Worm (Caenorhabditis elegans) whole organism, L4 larva: ENCODE data around the gene ndua-7.

Source experiments
- D1046.2 ChIP-seq: fragments of 200-800 bp; sonication (Bioruptor generic); IDR thresholded peaks from 2 replicates; pipeline ENCODE4 v1.3.6; 2022; ENCODE audit warnings: missing genetic modification characterization, missing compliant biosample characterization
- F44E2.7 ChIP-seq: fragments of 200-800 bp; sonication (Bioruptor generic); IDR thresholded peaks from 2 replicates; pipeline ENCODE4 v2.1.2; 2022; ENCODE audit warnings: missing genetic modification characterization, missing compliant biosample characterization
- F49E8.2 ChIP-seq: sonication (generic microtip); optimal IDR thresholded peaks from 2 replicates; lab custom pipeline; 2016; ENCODE audit warnings: missing compliant biosample characterization, mild to moderate bottlenecking, missing genetic modification characterization, borderline replicate concordance
- R02D3.7 ChIP-seq: fragments of 150-350 bp; sonication (generic microtip); optimal IDR thresholded peaks from 3 replicates; lab custom pipeline; 2014; ENCODE audit warnings: missing biosample characterization, missing genetic modification characterization
- Y5F2A.4 ChIP-seq: fragments of 200-800 bp; sonication (Bioruptor generic); optimal IDR thresholded peaks from 2 replicates; lab custom pipeline; 2018; ENCODE audit warnings: mild to moderate bottlenecking, missing genetic modification characterization, missing compliant biosample characterization
- ZK337.2 ChIP-seq: fragments of 200-800 bp; sonication (Bioruptor generic); IDR thresholded peaks from 2 replicates; pipeline ENCODE4 v1.3.6; 2022; ENCODE audit warnings: missing genetic modification reagents, missing genetic modification characterization, missing compliant biosample characterization
- ZK546.5 ChIP-seq, 2 experiments: sonication (generic microtip); optimal IDR thresholded peaks; 2 replicates each; lab custom pipeline; 2017; ENCODE audit warnings: missing biosample characterization in 2 of 2, missing genetic modification characterization in 2 of 2
- aha-1 ChIP-seq: fragments of 150-350 bp; peaks from one replicate; lab custom pipeline; 2014; ENCODE audit warnings: missing biosample characterization, missing genetic modification characterization
- arid-1 ChIP-seq: fragments of 200-800 bp; sonication (Bioruptor generic); conservative IDR thresholded peaks from 2 replicates; pipeline ENCODE4 v1.3.6; 2022; ENCODE audit warnings: missing genetic modification reagents, missing genetic modification characterization, missing compliant biosample characterization
- ceh-20 ChIP-seq: fragments of 200-800 bp; sonication (Bioruptor generic); IDR thresholded peaks from 2 replicates; pipeline ENCODE4 v1.3.6; 2022; ENCODE audit warnings: missing genetic modification reagents, missing genetic modification characterization, missing compliant biosample characterization
- ceh-28 ChIP-seq: fragments of 150-350 bp; optimal IDR thresholded peaks from 2 replicates; lab custom pipeline; 2014; ENCODE audit warnings: missing biosample characterization, missing genetic modification reagents, missing genetic modification characterization
- ceh-32 ChIP-seq: sonication (generic microtip); optimal IDR thresholded peaks from 2 replicates; lab custom pipeline; 2016; ENCODE audit warnings: mild to moderate bottlenecking, missing genetic modification characterization, missing compliant biosample characterization; ENCODE audit not compliant: poor library complexity
- ctbp-1 ChIP-seq: fragments of 200-800 bp; sonication (Bioruptor generic); IDR thresholded peaks from 2 replicates; pipeline ENCODE4 v1.3.6; 2022; ENCODE audit warnings: missing genetic modification reagents, missing genetic modification characterization, missing compliant biosample characterization
- daf-12 ChIP-seq: fragments of 150-350 bp; optimal IDR thresholded peaks from 2 replicates; lab custom pipeline; 2014; ENCODE audit warnings: missing biosample characterization, missing genetic modification reagents, missing genetic modification characterization
- dmd-6 ChIP-seq: fragments of 200-800 bp; sonication (Bioruptor generic); IDR thresholded peaks from 2 replicates; pipeline ENCODE4 v1.3.6; 2022; ENCODE audit warnings: missing genetic modification reagents, missing genetic modification characterization, missing compliant biosample characterization
- dmd-9 ChIP-seq: fragments of 200-800 bp; sonication (Bioruptor generic); IDR thresholded peaks from 2 replicates; pipeline ENCODE4 v1.3.6; 2022; ENCODE audit warnings: missing genetic modification reagents, missing genetic modification characterization, missing compliant biosample characterization
- duxl-1 ChIP-seq: sonication (generic microtip); optimal IDR thresholded peaks from 2 replicates; lab custom pipeline; 2016; ENCODE audit warnings: mild to moderate bottlenecking, missing genetic modification characterization, moderate library complexity, missing compliant biosample characterization; ENCODE audit not compliant: poor library complexity
- dve-1 ChIP-seq: sonication (generic microtip); optimal IDR thresholded peaks from 2 replicates; lab custom pipeline; 2017; ENCODE audit warnings: antibody characterized with exemption, mild to moderate bottlenecking, missing genetic modification characterization, missing compliant biosample characterization; ENCODE audit not compliant: insufficient read depth
- egl-27 ChIP-seq: sonication (generic microtip); optimal IDR thresholded peaks from 3 replicates; lab custom pipeline; 2017; ENCODE audit warnings: missing biosample characterization, missing genetic modification reagents, missing genetic modification characterization
- fkh-10 ChIP-seq: fragments of 150-350 bp; optimal IDR thresholded peaks from 2 replicates; lab custom pipeline; 2014; ENCODE audit warnings: missing biosample characterization, missing genetic modification reagents, missing genetic modification characterization
- hif-1 ChIP-seq, 2 experiments: sonication (generic microtip); optimal IDR thresholded peaks; 2 replicates each; lab custom pipeline; 2016 to 2017; ENCODE audit warnings: missing compliant biosample characterization in 2 of 2, missing genetic modification characterization in 2 of 2, missing genetic modification reagents in 2 of 2, missing genotype in 2 of 2, mild to moderate bottlenecking in 1 of 2
- hlh-30 ChIP-seq: sonication (generic microtip); optimal IDR thresholded peaks from 2 replicates; lab custom pipeline; 2017; ENCODE audit warnings: antibody characterized with exemption, mild to moderate bottlenecking, missing genetic modification characterization, missing compliant biosample characterization; ENCODE audit not compliant: insufficient read depth
- jun-1 ChIP-seq: fragments of 150-350 bp; optimal IDR thresholded peaks from 2 replicates; lab custom pipeline; 2014; ENCODE audit warnings: missing biosample characterization, missing genetic modification reagents, missing genetic modification characterization
- lim-7 ChIP-seq: fragments of 200-800 bp; sonication (Bioruptor generic); IDR thresholded peaks from 2 replicates; pipeline ENCODE4 v1.3.6; 2022; ENCODE audit warnings: missing genetic modification characterization, missing compliant biosample characterization
- lin-13 ChIP-seq: fragments of 150-350 bp; optimal IDR thresholded peaks from 2 replicates; lab custom pipeline; 2014; ENCODE audit warnings: missing biosample characterization, missing genetic modification reagents, missing genetic modification characterization
- lin-29 ChIP-seq: fragments of 200-800 bp; sonication (Bioruptor generic); IDR thresholded peaks from 2 replicates; pipeline ENCODE4 v1.3.6; 2022; ENCODE audit warnings: missing genetic modification reagents, missing genetic modification characterization, missing compliant biosample characterization
- lin-38 ChIP-seq: fragments of 200-800 bp; sonication (Bioruptor generic); IDR thresholded peaks from 2 replicates; pipeline ENCODE4 v1.3.6; 2022; ENCODE audit warnings: missing genetic modification reagents, missing genetic modification characterization, missing compliant biosample characterization
- lir-3 ChIP-seq: sonication (generic microtip); optimal IDR thresholded peaks from 2 replicates; lab custom pipeline; 2016; ENCODE audit warnings: mild to moderate bottlenecking, missing genetic modification characterization, missing compliant biosample characterization
- lsy-2 ChIP-seq, 2 experiments: fragments of 150-350 bp in 1 of 2; sonication (generic microtip) in 1 of 2; optimal IDR thresholded peaks; 2 replicates each; lab custom pipeline; 2014 to 2017; ENCODE audit warnings: missing biosample characterization in 2 of 2, missing genetic modification characterization in 2 of 2
- mdl-1 ChIP-seq, 2 experiments: fragments of 150-350 bp in 1 of 2; sonication (generic microtip) in 1 of 2; optimal IDR thresholded peaks; 2 replicates each; lab custom pipeline; 2014 to 2017; ENCODE audit warnings: missing biosample characterization in 2 of 2, missing genetic modification characterization in 2 of 2
- mdt-29 ChIP-seq: fragments of 200-800 bp; sonication (Bioruptor generic); IDR thresholded peaks from 2 replicates; pipeline ENCODE4 v1.3.6; 2022; ENCODE audit warnings: missing genetic modification reagents, missing genetic modification characterization, missing compliant biosample characterization
- mxl-2 ChIP-seq: fragments of 200-800 bp; sonication (Bioruptor generic); conservative IDR thresholded peaks from 2 replicates; pipeline ENCODE4 v1.3.6; 2022; ENCODE audit warnings: missing genetic modification reagents, missing genetic modification characterization, missing compliant biosample characterization
- nhr-10 ChIP-seq: fragments of 150-350 bp; optimal IDR thresholded peaks from 2 replicates; lab custom pipeline; 2014; ENCODE audit warnings: missing biosample characterization, missing genetic modification characterization
- nhr-102 ChIP-seq: sonication (generic microtip); optimal IDR thresholded peaks from 2 replicates; lab custom pipeline; 2016; ENCODE audit warnings: mild to moderate bottlenecking, missing genetic modification characterization, moderate library complexity, missing compliant biosample characterization
- nhr-237 ChIP-seq: sonication (generic microtip); optimal IDR thresholded peaks from 2 replicates; lab custom pipeline; 2017; ENCODE audit warnings: missing biosample characterization, missing genetic modification characterization
- nhr-76 ChIP-seq: fragments of 150-350 bp; optimal IDR thresholded peaks from 2 replicates; lab custom pipeline; 2014; ENCODE audit warnings: missing biosample characterization, missing genetic modification characterization
- pha-4 ChIP-seq, 2 experiments: fragments of 150-350 bp in 1 of 2; fragments of 200-800 bp in 1 of 2; sonication (Bioruptor generic) in 1 of 2; IDR thresholded peaks in 1 of 2; optimal IDR thresholded peaks in 1 of 2; 2 replicates each; pipeline versions ENCODE4 v1.3.6 to Lab custom; 2014 to 2022; ENCODE audit warnings: missing genetic modification characterization in 2 of 2, missing genetic modification reagents in 2 of 2, missing biosample characterization in 1 of 2, missing compliant biosample characterization in 1 of 2
- php-3 ChIP-seq: fragments of 200-800 bp; sonication (Bioruptor generic); IDR thresholded peaks from 2 replicates; pipeline ENCODE4 v1.3.6; 2022; ENCODE audit warnings: missing genetic modification reagents, missing genetic modification characterization, missing compliant biosample characterization
- pqm-1 ChIP-seq: sonication (generic microtip); optimal IDR thresholded peaks from 2 replicates; lab custom pipeline; 2017; ENCODE audit warnings: missing biosample characterization, missing genetic modification characterization
- rbr-2 ChIP-seq: sonication (generic microtip); optimal IDR thresholded peaks from 2 replicates; lab custom pipeline; 2016; ENCODE audit warnings: missing genotype, missing genetic modification characterization, missing compliant biosample characterization
- set-16 ChIP-seq: fragments of 200-800 bp; sonication (Bioruptor generic); IDR thresholded peaks from 2 replicates; pipeline ENCODE4 v1.3.6; 2022; ENCODE audit warnings: missing genetic modification reagents, missing genetic modification characterization, missing compliant biosample characterization
- skn-1 ChIP-seq: fragments of 150-350 bp; optimal IDR thresholded peaks from 2 replicates; lab custom pipeline; 2014; ENCODE audit warnings: missing biosample characterization, missing genetic modification characterization
- snpc-1.2 ChIP-seq: fragments of 200-800 bp; sonication (Bioruptor generic); IDR thresholded peaks from 2 replicates; pipeline ENCODE4 v1.3.6; 2022; ENCODE audit warnings: missing genetic modification reagents, missing genetic modification characterization, missing compliant biosample characterization
- tag-97 ChIP-seq: fragments of 200-800 bp; sonication (Bioruptor generic); IDR thresholded peaks from 2 replicates; pipeline ENCODE4 v1.3.6; 2022; ENCODE audit warnings: missing genetic modification characterization, missing compliant biosample characterization
- tra-1 ChIP-seq: fragments of 200-800 bp; sonication (Bioruptor generic); IDR thresholded peaks from 2 replicates; pipeline ENCODE4 v1.3.6; 2022; ENCODE audit warnings: missing genetic modification reagents, missing genetic modification characterization, missing compliant biosample characterization
- unc-130 ChIP-seq: sonication (generic microtip); optimal IDR thresholded peaks from 2 replicates; lab custom pipeline; 2016; ENCODE audit warnings: missing genetic modification reagents, missing genetic modification characterization, missing compliant biosample characterization
- unc-39 ChIP-seq: sonication (generic microtip); optimal IDR thresholded peaks from 2 replicates; lab custom pipeline; 2017; ENCODE audit warnings: missing biosample characterization, missing genetic modification characterization
- zfp-3 ChIP-seq: fragments of 200-800 bp; sonication (Bioruptor generic); conservative IDR thresholded peaks from 2 replicates; pipeline ENCODE4 v1.3.6; 2022; ENCODE audit warnings: missing genetic modification reagents, missing genetic modification characterization, missing compliant biosample characterization

The ndua-7 gene

ce11 chrII:13461604-13462375 is 32.6 kb downstream of the ndua-7 start (continued):
- TF ChIP-seq R02D3.7 (no peak), mdl-1 (tag; optimal IDR thresholded peaks at IDR 0.05; lab: Kevin White, UChicago) (peak; percentile 54 to 84), aha-1 (tag; lab: Kevin White, UChicago) (peak; percentile 99), egl-27 (tag; lab: Kevin White, UChicago) (no peak), daf-12 (no peak), ZK546.5 (tag; optimal IDR thresholded peaks at IDR 0.05; lab: Kevin White, UChicago) (no peak), jun-1 (tag; lab: Kevin White, UChicago) (no peak), lir-3 (no peak), dve-1 (tag; lab: Kevin White, UChicago) (peak; percentile 95), lin-13 (GFP tag; lab: Kevin White, UChicago) (no peak), lsy-2 (tag; optimal IDR thresholded peaks at IDR 0.05; lab: Kevin White, UChicago) (peak; percentile 16 to 60), php-3 (GFP tag; lab: Robert Waterston, UW) (peak; percentile 67), lin-38 (GFP tag; lab: Robert Waterston, UW) (peak; percentile 51), dmd-9 (GFP tag; lab: Robert Waterston, UW) (no peak), set-16 (peak; percentile 49; the same call in 1 of the 2 replicates), rbr-2 (tag; lab: Kevin White, UChicago) (peak; percentile 37), nhr-10 (tag; lab: Kevin White, UChicago) (peak; percentile 92), nhr-76 (tag; lab: Kevin White, UChicago) (no peak), dmd-6 (peak; percentile 99), ceh-32 (tag; lab: Kevin White, UChicago) (no peak), unc-39 (tag; lab: Kevin White, UChicago) (no peak), mxl-2 (GFP tag; lab: Robert Waterston, UW) (peak; percentile 99), F49E8.2 (tag; lab: Kevin White, UChicago) (no peak), ceh-20 (peak; percentile 81), unc-130 (GFP tag; lab: Kevin White, UChicago) (no peak), snpc-1.2 (peak; percentile 62; the same call in 1 of the 2 replicates), nhr-237 (no peak), lin-29 (GFP tag; lab: Robert Waterston, UW) (no peak), ctbp-1 (GFP tag; lab: Robert Waterston, UW) (peak; percentile 58; the same call in 1 of the 2 replicates), ceh-28 (tag; lab: Kevin White, UChicago) (no peak), ZK337.2 (GFP tag; lab: Robert Waterston, UW) (no peak), lim-7 (GFP tag; lab: Robert Waterston, UW) (no peak), tag-97 (GFP tag; lab: Robert Waterston, UW) (no peak), hif-1 (tag; optimal IDR thresholded peaks at IDR 0.05; lab: Kevin White, UChicago) (peak; percentile 57 to 93), mdt-29 (0 out of 2 replicates have a peak, but pooled peaks have one; percentile 40), zfp-3 (0 out of 2 replicates have a peak, but pooled peaks have one; percentile 31), fkh-10 (GFP tag; lab: Kevin White, UChicago) (no peak), F44E2.7 (GFP tag; lab: Robert Waterston, UW) (no peak), nhr-102 (tag; lab: Kevin White, UChicago) (peak; percentile 89), Y5F2A.4 (GFP tag; lab: Kevin White, UChicago) (no peak), arid-1 (GFP tag; lab: Robert Waterston, UW) (0 out of 2 replicates have a peak, but pooled peaks have one; percentile 35), pha-4 (GFP tag; IDR thresholded peaks at IDR 0.05; lab: Robert Waterston, UW) (no peak; the same call in 1 of the 2 replicates), pha-4 (tag; optimal IDR thresholded peaks at IDR 0.05; lab: Kevin White, UChicago) (no peak), duxl-1 (tag; lab: Kevin White, UChicago) (peak; percentile 33), D1046.2 (GFP tag; lab: Robert Waterston, UW) (no peak), tra-1 (GFP tag; lab: Robert Waterston, UW) (peak; percentile 83), hlh-30 (peak; percentile 94), pqm-1 (tag; lab: Kevin White, UChicago) (peak; percentile 48), skn-1 (tag; lab: Kevin White, UChicago) (no peak)
